Fruit fly (Drosophila melanogaster) whole organism, wandering third instar larva: Measurements from ENCODE around the gene Dim1.

ENCODE experiments used
- Abd-B ChIP-seq: fragments of >200 bp; optimal IDR thresholded peaks from 2 replicates; lab custom pipeline; 2017; ENCODE audit warnings: missing biosample characterization, missing genetic modification characterization
- CG32264 ChIP-seq: fragments of 200-800 bp; sonication (Bioruptor generic); optimal IDR thresholded peaks from 2 replicates; lab custom pipeline; 2016; ENCODE audit warnings: missing biosample characterization, missing genetic modification characterization
- CG9705 ChIP-seq: fragments of 200-800 bp; sonication (Bioruptor generic); optimal IDR thresholded peaks from 2 replicates; lab custom pipeline; 2018; ENCODE audit warnings: missing biosample characterization, mild to moderate bottlenecking, missing genetic modification characterization
- CrebA ChIP-seq: fragments of 200-800 bp; sonication (Bioruptor generic); optimal IDR thresholded peaks from 2 replicates; lab custom pipeline; 2016; ENCODE audit warnings: missing biosample characterization, mild to moderate bottlenecking, missing genetic modification characterization, borderline replicate concordance
- Dfd ChIP-seq: fragments of >200 bp; optimal IDR thresholded peaks from 2 replicates; lab custom pipeline; 2017; ENCODE audit warnings: missing biosample characterization, missing genetic modification characterization
- Dif ChIP-seq: fragments of 200-275, 200-300 bp; sonication (Bioruptor generic); optimal IDR thresholded peaks from 2 replicates; lab custom pipeline; 2018; ENCODE audit warnings: missing biosample characterization, missing genetic modification characterization; ENCODE audit not compliant: partially characterized antibody
- GATAd ChIP-seq: sonication (Bioruptor generic); optimal IDR thresholded peaks from 2 replicates; lab custom pipeline; 2016; ENCODE audit warnings: missing biosample characterization, missing genetic modification characterization
- HLH106 ChIP-seq: fragments of 200-800 bp; optimal IDR thresholded peaks from 3 replicates; lab custom pipeline; 2019; ENCODE audit warnings: missing biosample characterization, mild to moderate bottlenecking, missing genetic modification characterization, moderate library complexity
- Hnf4 ChIP-seq: fragments of 200-800 bp; sonication (Bioruptor generic); optimal IDR thresholded peaks from 2 replicates; lab custom pipeline; 2016; ENCODE audit warnings: missing biosample characterization, mild to moderate bottlenecking, missing genetic modification characterization
- Hr78 ChIP-seq: fragments of >200 bp; optimal IDR thresholded peaks from 2 replicates; lab custom pipeline; 2017; ENCODE audit warnings: missing biosample characterization, missing genetic modification characterization
- Hr83 ChIP-seq: fragments of 200-300 bp; sonication (Bioruptor generic); optimal IDR thresholded peaks from 2 replicates; lab custom pipeline; 2016; ENCODE audit warnings: missing biosample characterization, mild to moderate bottlenecking, missing genetic modification characterization, moderate library complexity; ENCODE audit not compliant: poor library complexity, severe bottlenecking
- Jra ChIP-seq: sonication (Bioruptor generic); optimal IDR thresholded peaks from 2 replicates; lab custom pipeline; 2016; ENCODE audit warnings: missing biosample characterization, missing genetic modification characterization
- Mio ChIP-seq: sonication (Bioruptor generic); optimal IDR thresholded peaks from 2 replicates; lab custom pipeline; 2016; ENCODE audit warnings: missing biosample characterization, missing genetic modification characterization
- Myc ChIP-seq: fragments of >200 bp; optimal IDR thresholded peaks from 2 replicates; lab custom pipeline; 2017
- N ChIP-seq: fragments of >200 bp; optimal IDR thresholded peaks from 2 replicates; lab custom pipeline; 2018; ENCODE audit warnings: missing biosample characterization, missing external identifiers, missing genetic modification characterization
- OdsH ChIP-seq: fragments of 200-800 bp; sonication (Bioruptor generic); optimal IDR thresholded peaks from 2 replicates; lab custom pipeline; 2016; ENCODE audit warnings: missing biosample characterization, mild to moderate bottlenecking, missing genetic modification characterization
- Rel ChIP-seq, 2 experiments: fragments of 200-800 bp; sonication (Bioruptor generic) in 1 of 2; optimal IDR thresholded peaks; 2 replicates in 1 of 2; 3 replicates in 1 of 2; lab custom pipeline; 2016 to 2019; ENCODE audit warnings: mild to moderate bottlenecking in 2 of 2, missing biosample characterization in 2 of 2, missing genetic modification characterization in 2 of 2, moderate library complexity in 1 of 2
- Sp1 ChIP-seq: fragments of 200-800 bp; sonication (Bioruptor generic); optimal IDR thresholded peaks from 3 replicates; lab custom pipeline; 2019; ENCODE audit warnings: missing biosample characterization, mild to moderate bottlenecking, missing genetic modification characterization, moderate library complexity
- Vsx2 ChIP-seq: fragments of 200-300, 225-300 bp; sonication (Bioruptor generic); optimal IDR thresholded peaks from 2 replicates; lab custom pipeline; 2018; ENCODE audit warnings: missing biosample characterization, missing genetic modification characterization; ENCODE audit not compliant: partially characterized antibody
- br ChIP-seq: fragments of 200-800 bp; sonication (Bioruptor generic); optimal IDR thresholded peaks from 2 replicates; lab custom pipeline; 2016; ENCODE audit warnings: missing biosample characterization, missing genetic modification characterization
- brk ChIP-seq: fragments of 200-800 bp; sonication (Bioruptor generic); optimal IDR thresholded peaks from 2 replicates; lab custom pipeline; 2016; ENCODE audit warnings: missing biosample characterization, mild to moderate bottlenecking, missing genetic modification characterization
- dl ChIP-seq, 2 experiments: fragments of 175-275, 200-275 bp in 1 of 2; fragments of 200-275 bp in 1 of 2; sonication (Bioruptor generic); optimal IDR thresholded peaks; lab custom pipeline; 2018; ENCODE audit warnings: mild to moderate bottlenecking in 2 of 2, missing biosample characterization in 2 of 2, missing genetic modification characterization in 2 of 2, moderate library complexity in 2 of 2; ENCODE audit not compliant: partially characterized antibody in 2 of 2, insufficient read depth in 1 of 2
- dmrt93B ChIP-seq: fragments of 200-800 bp; sonication (Bioruptor generic); optimal IDR thresholded peaks from 2 replicates; lab custom pipeline; 2018; ENCODE audit warnings: missing biosample characterization, mild to moderate bottlenecking, missing genetic modification characterization
- dsf ChIP-seq: sonication (Bioruptor generic); optimal IDR thresholded peaks from 2 replicates; lab custom pipeline; 2016; ENCODE audit warnings: missing biosample characterization, missing genetic modification characterization, borderline replicate concordance
- ey ChIP-seq: fragments of 200-800 bp; sonication (Bioruptor generic); optimal IDR thresholded peaks from 2 replicates; lab custom pipeline; 2016; ENCODE audit warnings: missing biosample characterization, missing genetic modification characterization
- foxo ChIP-seq, 2 experiments: fragments of 200-800 bp; sonication (Bioruptor generic); optimal IDR thresholded peaks; 2 replicates in 1 of 2; 3 replicates in 1 of 2; lab custom pipeline; 2016 to 2017; ENCODE audit warnings: missing biosample characterization in 2 of 2, missing genetic modification characterization in 2 of 2
- fru ChIP-seq: fragments of 200-800 bp; sonication (Bioruptor generic); optimal IDR thresholded peaks from 3 replicates; lab custom pipeline; 2016; ENCODE audit warnings: missing biosample characterization, mild to moderate bottlenecking, missing genetic modification characterization
- h ChIP-seq: fragments of 200-800 bp; sonication (Bioruptor generic); optimal IDR thresholded peaks from 3 replicates; lab custom pipeline; 2016; ENCODE audit warnings: missing biosample characterization, mild to moderate bottlenecking, missing genetic modification characterization
- jim ChIP-seq: fragments of 175-275, 200-325 bp; sonication (Bioruptor generic); optimal IDR thresholded peaks from 2 replicates; lab custom pipeline; 2016; ENCODE audit warnings: missing biosample characterization, mild to moderate bottlenecking, missing genetic modification characterization
- lola ChIP-seq: fragments of >200 bp; optimal IDR thresholded peaks from 2 replicates; lab custom pipeline; 2017; ENCODE audit warnings: missing biosample characterization, missing genetic modification characterization
- pan ChIP-seq: fragments of >200 bp; optimal IDR thresholded peaks from 2 replicates; lab custom pipeline; 2017
- psq ChIP-seq: fragments of 200-800 bp; sonication (Bioruptor generic); optimal IDR thresholded peaks from 3 replicates; lab custom pipeline; 2017; ENCODE audit warnings: missing biosample characterization, mild to moderate bottlenecking, missing genetic modification characterization, moderate library complexity
- rgr ChIP-seq: fragments of 200-800 bp; sonication (Bioruptor generic); optimal IDR thresholded peaks from 3 replicates; lab custom pipeline; 2016; ENCODE audit warnings: missing biosample characterization, mild to moderate bottlenecking, missing genetic modification characterization
- sage ChIP-seq: fragments of 200-800 bp; sonication (Bioruptor generic); optimal IDR thresholded peaks from 2 replicates; lab custom pipeline; 2016; ENCODE audit warnings: missing biosample characterization, mild to moderate bottlenecking, missing genetic modification characterization
- sv ChIP-seq: fragments of 200-800 bp; sonication (Bioruptor generic); optimal IDR thresholded peaks from 3 replicates; lab custom pipeline; 2016; ENCODE audit warnings: missing biosample characterization, missing genetic modification characterization
- tai ChIP-seq: sonication (Bioruptor generic); optimal IDR thresholded peaks from 2 replicates; lab custom pipeline; 2016; ENCODE audit warnings: missing biosample characterization, missing genetic modification characterization
- usp ChIP-seq: fragments of >200 bp; optimal IDR thresholded peaks from 2 replicates; lab custom pipeline; 2017; ENCODE audit warnings: missing biosample characterization, missing genetic modification characterization
- woc ChIP-seq: sonication (Bioruptor generic); optimal IDR thresholded peaks from 2 replicates; lab custom pipeline; 2016; ENCODE audit warnings: missing biosample characterization, mild to moderate bottlenecking, missing genetic modification characterization

Gene Dim1

dm6 chr2L:4416903-4417302 lies 13.9 kb downstream of the Dim1 start:
- TF ChIP-seq CG32264 (GFP tag; lab: Kevin White, UChicago) (no peak), OdsH (GFP tag; lab: Kevin White, UChicago) (peak; percentile 8), psq (GFP tag; lab: Kevin White, UChicago) (no peak), N (GFP tag; lab: Kevin White, UChicago) (no peak), Hr83 (GFP tag; lab: Kevin White, UChicago) (no peak), brk (GFP tag; lab: Kevin White, UChicago) (no peak), foxo (GFP tag; optimal IDR thresholded peaks at IDR 0.05; lab: Kevin White, UChicago) (peak in 1 of 2 experiments; percentile 32), Dif (GFP tag; lab: Kevin White, UChicago) (no peak), ey (GFP tag; lab: Kevin White, UChicago) (peak; percentile 21), Hnf4 (GFP tag; lab: Kevin White, UChicago) (no peak), dsf (GFP tag; lab: Kevin White, UChicago) (no peak), Mio (no peak), lola (GFP tag; lab: Kevin White, UChicago) (no peak), Rel (GFP tag; optimal IDR thresholded peaks at IDR 0.05; lab: Kevin White, UChicago) (no peak), Rel (tag; optimal IDR thresholded peaks at IDR 0.05; lab: Kevin White, UChicago) (no peak), tai (GFP tag; lab: Kevin White, UChicago) (no peak), woc (GFP tag; lab: Kevin White, UChicago) (no peak), fru (GFP tag; lab: Kevin White, UChicago) (peak; percentile 30), GATAd (no peak), jim (GFP tag; lab: Kevin White, UChicago) (no peak), Jra (GFP tag; lab: Kevin White, UChicago) (no peak), CrebA (no peak), Hr78 (no peak), pan (lab: Kevin White, UChicago) (no peak), Abd-B (GFP tag; lab: Kevin White, UChicago) (no peak), Vsx2 (GFP tag; lab: Kevin White, UChicago) (no peak), Myc (lab: Kevin White, UChicago) (no peak), sv (GFP tag; lab: Kevin White, UChicago) (no peak), h (GFP tag; lab: Kevin White, UChicago) (peak; percentile 18), br (GFP tag; lab: Kevin White, UChicago) (no peak), dl (GFP tag; optimal IDR thresholded peaks at IDR 0.05; lab: Kevin White, UChicago; ENCODE audit: insufficient read depth in 1 of 2, partially characterized antibody in 2 of 2) (no peak), dmrt93B (GFP tag; lab: Kevin White, UChicago) (no peak), Sp1 (GFP tag; lab: Kevin White, UChicago) (peak; percentile 47), HLH106 (tag; lab: Kevin White, UChicago) (peak; percentile 50), sage (GFP tag; lab: Kevin White, UChicago) (no peak), rgr (GFP tag; lab: Kevin White, UChicago) (no peak), CG9705 (GFP tag; lab: Kevin White, UChicago) (no peak), Dfd (GFP tag; lab: Kevin White, UChicago) (no peak), usp (GFP tag; lab: Kevin White, UChicago) (no peak)

- TF ChIP-seq Hr83 (GFP tag; lab: Kevin White, UChicago) (no peak), pan (lab: Kevin White, UChicago) (no peak), Sp1 (GFP tag; lab: Kevin White, UChicago) (no peak), dl (GFP tag; optimal IDR thresholded peaks at IDR 0.05; lab: Kevin White, UChicago; ENCODE audit: insufficient read depth in 1 of 2, partially characterized antibody in 2 of 2) (no peak), woc (GFP tag; lab: Kevin White, UChicago) (no peak), Hnf4 (GFP tag; lab: Kevin White, UChicago) (no peak), tai (GFP tag; lab: Kevin White, UChicago) (no peak), Rel (GFP tag; optimal IDR thresholded peaks at IDR 0.05; lab: Kevin White, UChicago) (no peak), Rel (tag; optimal IDR thresholded peaks at IDR 0.05; lab: Kevin White, UChicago) (no peak), Mio (no peak), Myc (lab: Kevin White, UChicago) (no peak), br (GFP tag; lab: Kevin White, UChicago) (no peak)
These were observed 14.9 kb downstream of the Dim1 start for dm6 chr2L:4417982-4418381.
